Fruit fly (Drosophila melanogaster) whole organism, wandering third instar larva: ENCODE measurements around the gene CG14237.
A peak's percentile ranks its signal among the peaks of the same experiment; 100 is the strongest.

ENCODE experiments used
- Abd-B ChIP-seq: fragments of >200 bp; optimal IDR thresholded peaks from 2 replicates; lab custom pipeline; 2017; ENCODE audit warnings: missing biosample characterization, missing genetic modification characterization
- CG32264 ChIP-seq: fragments of 200-800 bp; sonication (Bioruptor generic); optimal IDR thresholded peaks from 2 replicates; lab custom pipeline; 2016; ENCODE audit warnings: missing biosample characterization, missing genetic modification characterization
- CG9705 ChIP-seq: fragments of 200-800 bp; sonication (Bioruptor generic); optimal IDR thresholded peaks from 2 replicates; lab custom pipeline; 2018; ENCODE audit warnings: missing biosample characterization, mild to moderate bottlenecking, missing genetic modification characterization
- Dfd ChIP-seq: fragments of >200 bp; optimal IDR thresholded peaks from 2 replicates; lab custom pipeline; 2017; ENCODE audit warnings: missing biosample characterization, missing genetic modification characterization
- GATAd ChIP-seq: sonication (Bioruptor generic); optimal IDR thresholded peaks from 2 replicates; lab custom pipeline; 2016; ENCODE audit warnings: missing biosample characterization, missing genetic modification characterization
- HLH106 ChIP-seq: fragments of 200-800 bp; optimal IDR thresholded peaks from 3 replicates; lab custom pipeline; 2019; ENCODE audit warnings: missing biosample characterization, mild to moderate bottlenecking, missing genetic modification characterization, moderate library complexity
- Hnf4 ChIP-seq: fragments of 200-800 bp; sonication (Bioruptor generic); optimal IDR thresholded peaks from 2 replicates; lab custom pipeline; 2016; ENCODE audit warnings: missing biosample characterization, mild to moderate bottlenecking, missing genetic modification characterization
- Hr78 ChIP-seq: fragments of >200 bp; optimal IDR thresholded peaks from 2 replicates; lab custom pipeline; 2017; ENCODE audit warnings: missing biosample characterization, missing genetic modification characterization
- Hr83 ChIP-seq: fragments of 200-300 bp; sonication (Bioruptor generic); optimal IDR thresholded peaks from 2 replicates; lab custom pipeline; 2016; ENCODE audit warnings: missing biosample characterization, mild to moderate bottlenecking, missing genetic modification characterization, moderate library complexity; ENCODE audit not compliant: poor library complexity, severe bottlenecking
- Myc ChIP-seq: fragments of >200 bp; optimal IDR thresholded peaks from 2 replicates; lab custom pipeline; 2017
- N ChIP-seq: fragments of >200 bp; optimal IDR thresholded peaks from 2 replicates; lab custom pipeline; 2018; ENCODE audit warnings: missing biosample characterization, missing external identifiers, missing genetic modification characterization
- Rel ChIP-seq, 2 experiments: fragments of 200-800 bp; sonication (Bioruptor generic) in 1 of 2; optimal IDR thresholded peaks; 2 replicates in 1 of 2; 3 replicates in 1 of 2; lab custom pipeline; 2016 to 2019; ENCODE audit warnings: mild to moderate bottlenecking in 2 of 2, missing biosample characterization in 2 of 2, missing genetic modification characterization in 2 of 2, moderate library complexity in 1 of 2
- brk ChIP-seq: fragments of 200-800 bp; sonication (Bioruptor generic); optimal IDR thresholded peaks from 2 replicates; lab custom pipeline; 2016; ENCODE audit warnings: missing biosample characterization, mild to moderate bottlenecking, missing genetic modification characterization
- dsf ChIP-seq: sonication (Bioruptor generic); optimal IDR thresholded peaks from 2 replicates; lab custom pipeline; 2016; ENCODE audit warnings: missing biosample characterization, missing genetic modification characterization, borderline replicate concordance
- h ChIP-seq: fragments of 200-800 bp; sonication (Bioruptor generic); optimal IDR thresholded peaks from 3 replicates; lab custom pipeline; 2016; ENCODE audit warnings: missing biosample characterization, mild to moderate bottlenecking, missing genetic modification characterization
- psq ChIP-seq: fragments of 200-800 bp; sonication (Bioruptor generic); optimal IDR thresholded peaks from 3 replicates; lab custom pipeline; 2017; ENCODE audit warnings: missing biosample characterization, mild to moderate bottlenecking, missing genetic modification characterization, moderate library complexity
- woc ChIP-seq: sonication (Bioruptor generic); optimal IDR thresholded peaks from 2 replicates; lab custom pipeline; 2016; ENCODE audit warnings: missing biosample characterization, mild to moderate bottlenecking, missing genetic modification characterization

CG14237 gene

DNA sequence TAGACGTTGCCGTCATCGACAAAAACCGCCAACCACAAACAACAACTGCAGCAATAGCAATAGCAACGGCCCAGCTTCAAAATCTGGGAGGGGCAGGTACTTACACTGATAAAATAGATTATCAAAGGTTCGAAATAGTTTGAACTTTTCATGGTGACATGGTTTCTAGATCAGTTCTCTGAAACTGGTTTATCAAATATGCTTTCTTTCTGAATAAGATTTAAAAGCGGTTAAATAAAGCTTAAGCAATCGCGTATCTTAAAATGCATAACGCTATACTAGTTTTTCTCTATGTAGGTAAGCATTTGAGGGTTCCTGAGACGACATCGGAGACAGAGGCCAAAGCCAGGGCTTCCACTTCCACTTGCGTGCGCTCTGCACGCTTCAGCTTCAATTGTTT lies 43.7 kb downstream of the CG14237 start:
- TF ChIP-seq Hr78 (no peak), Dfd (no peak)

DNA sequence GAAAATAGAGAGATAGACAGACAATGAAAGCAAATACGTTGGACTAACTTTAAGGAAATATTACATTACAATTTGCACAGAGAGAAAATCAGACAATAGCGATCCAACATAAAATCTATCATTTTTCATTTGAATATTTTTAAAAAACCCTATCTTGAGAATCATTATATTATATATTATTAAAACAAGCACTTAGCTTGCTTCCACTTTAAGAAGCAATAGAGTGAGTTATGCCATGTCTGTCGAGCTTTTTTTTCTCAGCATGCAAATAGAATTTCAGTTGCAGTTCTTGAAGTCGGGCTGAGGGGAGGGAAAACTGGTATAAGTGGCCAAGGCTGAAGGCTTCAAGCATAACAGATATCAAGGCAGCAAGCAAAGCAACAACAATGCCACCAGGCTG lies 45.4 kb downstream of the CG14237 start:
- TF ChIP-seq CG9705, result no peak
- TF ChIP-seq Myc (lab: Kevin White, UChicago), result no peak
- TF ChIP-seq Hnf4 (GFP tag; lab: Kevin White, UChicago), result no peak
- no peak for TF ChIP-seq Abd-B (GFP tag; lab: Kevin White, UChicago)
- TF ChIP-seq N (GFP tag; lab: Kevin White, UChicago), result no peak
- no peak for TF ChIP-seq Hr78
- TF ChIP-seq Hr83, result no peak
- TF ChIP-seq Rel (GFP tag; optimal IDR thresholded peaks at IDR 0.05; lab: Kevin White, UChicago), result no peak
- no peak for TF ChIP-seq Rel (tag; optimal IDR thresholded peaks at IDR 0.05; lab: Kevin White, UChicago)
- TF ChIP-seq HLH106 (tag; lab: Kevin White, UChicago), result no peak
- TF ChIP-seq h (GFP tag; lab: Kevin White, UChicago), result no peak
- TF ChIP-seq GATAd, result no peak
- TF ChIP-seq CG32264, result no peak
- TF ChIP-seq, all 38 proteins: peak for 0

DNA sequence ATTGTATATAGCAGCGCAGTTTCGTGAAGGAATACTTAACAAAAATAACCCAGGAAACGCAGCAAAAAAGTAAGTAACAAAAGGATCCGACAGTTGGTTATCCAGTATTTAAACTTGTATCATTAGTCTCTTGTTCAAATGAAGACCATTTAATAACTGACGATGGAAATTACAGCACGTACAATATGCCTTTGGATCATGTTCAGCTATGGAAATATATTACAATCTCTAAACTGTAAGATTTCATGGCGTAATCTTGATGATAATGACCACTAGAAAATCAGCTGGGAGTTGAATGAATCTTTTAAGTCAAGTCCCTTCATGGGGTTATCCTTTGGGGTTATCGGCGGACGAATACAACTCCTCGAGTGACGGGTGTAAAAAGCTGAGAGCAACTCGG lies 46.2 kb downstream of the CG14237 start:
- TF ChIP-seq dsf (GFP tag; lab: Kevin White, UChicago) (no peak), Myc (lab: Kevin White, UChicago) (no peak), woc (GFP tag; lab: Kevin White, UChicago) (peak; percentile 12), psq (no peak), N (GFP tag; lab: Kevin White, UChicago) (no peak), Abd-B (GFP tag; lab: Kevin White, UChicago) (no peak)

DNA sequence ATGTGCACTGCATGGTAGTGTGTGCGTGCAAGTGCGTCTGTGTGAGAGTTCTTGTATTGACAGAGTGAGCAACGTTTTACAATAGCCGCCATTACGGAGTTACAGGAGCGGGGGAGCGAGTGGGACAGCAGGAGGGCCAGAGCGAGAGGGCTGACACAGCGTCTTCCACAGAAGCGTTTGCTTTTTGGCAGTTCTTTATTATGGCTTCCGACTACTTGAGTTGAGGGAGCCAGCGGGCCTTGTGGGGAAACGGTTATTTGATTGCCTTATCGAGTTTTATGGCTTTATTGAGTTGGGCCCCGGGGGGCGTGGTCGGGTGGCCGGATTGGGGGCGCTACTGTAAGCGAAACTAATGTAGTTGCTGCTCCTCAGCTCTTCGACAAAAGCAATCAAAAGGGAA lies 46.6 kb downstream of the CG14237 start:
- TF ChIP-seq Dfd (peak; percentile 79), brk (GFP tag; lab: Kevin White, UChicago) (no peak)
